Worm (Caenorhabditis elegans) whole organism, young adult: ENCODE data around the gene ZC13.10.

Source experiments
- F57A8.1 ChIP-seq: fragments of 200-800 bp; sonication (Bioruptor generic); optimal IDR thresholded peaks from 2 replicates; lab custom pipeline; 2018; ENCODE audit warnings: mild to moderate bottlenecking, missing genetic modification characterization, moderate library complexity, missing compliant biosample characterization
- Y95B8A.8 ChIP-seq: fragments of 200-800 bp; sonication (Bioruptor generic); IDR thresholded peaks from 2 replicates; pipeline ENCODE4 v1.3.6; 2022; ENCODE audit warnings: missing genetic modification reagents, missing genetic modification characterization, missing compliant biosample characterization
- aptf-3 ChIP-seq: fragments of 200-800 bp; sonication (Bioruptor generic); IDR thresholded peaks from 2 replicates; pipeline ENCODE4 v1.3.6; 2022; ENCODE audit warnings: missing genetic modification characterization, missing compliant biosample characterization
- bed-2 ChIP-seq: fragments of 200-800 bp; sonication (Bioruptor generic); IDR thresholded peaks from 2 replicates; pipeline ENCODE4 v1.3.6; 2022; ENCODE audit warnings: missing genetic modification reagents, missing genetic modification characterization, missing compliant biosample characterization
- chd-7 ChIP-seq: sonication (generic microtip); optimal IDR thresholded peaks from 2 replicates; lab custom pipeline; 2016; ENCODE audit warnings: mild to moderate bottlenecking, missing genetic modification characterization, moderate library complexity, missing compliant biosample characterization
- die-1 ChIP-seq: sonication (generic microtip); optimal IDR thresholded peaks from 2 replicates; lab custom pipeline; 2016; ENCODE audit warnings: missing genotype, mild to moderate bottlenecking, missing genetic modification characterization, missing compliant biosample characterization
- madf-6 ChIP-seq: fragments of 200-800 bp; sonication (Bioruptor generic); IDR thresholded peaks from 2 replicates; pipeline ENCODE4 v1.3.6; 2022; ENCODE audit warnings: missing genetic modification reagents, missing genetic modification characterization, missing compliant biosample characterization
- snpc-4 ChIP-seq, 5 experiments: fragments of 150-350 bp in 1 of 5; sonication (generic microtip) in 4 of 5; optimal IDR thresholded peaks; 2 replicates each; lab custom pipeline; 2014 to 2018; ENCODE audit warnings: missing genetic modification characterization in 5 of 5, missing biosample characterization in 3 of 5, antibody characterized with exemption in 2 of 5, mild to moderate bottlenecking in 2 of 5, missing compliant biosample characterization in 2 of 5, missing genotype in 2 of 5, moderate library complexity in 2 of 5, missing genetic modification reagents in 1 of 5
- unc-62 ChIP-seq: fragments of 150-350 bp; optimal IDR thresholded peaks from 2 replicates; lab custom pipeline; 2014; ENCODE audit warnings: missing biosample characterization, missing genetic modification reagents, missing genetic modification characterization
- ztf-18 ChIP-seq: sonication (generic microtip); optimal IDR thresholded peaks from 2 replicates; lab custom pipeline; 2016; ENCODE audit warnings: missing genotype, mild to moderate bottlenecking, missing genetic modification characterization, missing compliant biosample characterization

DNA sequence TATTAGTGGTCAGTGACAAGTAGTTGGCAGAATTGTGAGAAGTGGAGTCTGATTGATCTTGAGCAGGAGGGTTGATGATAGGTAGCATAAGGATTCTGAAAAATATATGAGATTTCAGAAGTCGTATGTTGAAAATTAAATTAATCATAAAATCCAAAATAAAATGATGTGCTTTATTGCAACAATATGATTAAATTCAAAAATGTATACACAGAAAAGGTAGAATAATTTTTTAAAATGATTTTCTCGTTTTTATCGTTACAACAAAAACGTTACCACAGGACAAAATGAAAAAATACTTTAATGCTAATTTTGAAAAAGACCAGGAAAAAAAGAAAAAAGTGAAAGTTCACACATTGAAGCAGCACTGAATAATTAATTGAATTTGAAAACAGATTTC is at the start of gene ZC13.10:
- no peak for TF ChIP-seq chd-7 (tag; lab: Kevin White, UChicago)
- no peak for TF ChIP-seq aptf-3 (GFP tag; lab: Robert Waterston, UW)
- no peak for TF ChIP-seq bed-2 (GFP tag; lab: Robert Waterston, UW)
- no peak for TF ChIP-seq unc-62 (GFP tag; lab: Kevin White, UChicago)
- no peak for TF ChIP-seq F57A8.1 (GFP tag; lab: Kevin White, UChicago)
- TF ChIP-seq ztf-18 (tag; lab: Kevin White, UChicago), result no peak
- no peak for TF ChIP-seq Y95B8A.8 (GFP tag; lab: Robert Waterston, UW)
- no peak for TF ChIP-seq madf-6 (GFP tag; lab: Robert Waterston, UW)
- no peak for TF ChIP-seq die-1 (tag; lab: Kevin White, UChicago)
- TF ChIP-seq snpc-4 (GFP tag; optimal IDR thresholded peaks at IDR 0.05; lab: Kevin White, UChicago), result no peak
- TF ChIP-seq snpc-4 (tag; optimal IDR thresholded peaks at IDR 0.05; lab: Kevin White, UChicago), result no peak
